Worm (Caenorhabditis elegans): Measurements from ENCODE around the gene F23H11.5.

DNA sequence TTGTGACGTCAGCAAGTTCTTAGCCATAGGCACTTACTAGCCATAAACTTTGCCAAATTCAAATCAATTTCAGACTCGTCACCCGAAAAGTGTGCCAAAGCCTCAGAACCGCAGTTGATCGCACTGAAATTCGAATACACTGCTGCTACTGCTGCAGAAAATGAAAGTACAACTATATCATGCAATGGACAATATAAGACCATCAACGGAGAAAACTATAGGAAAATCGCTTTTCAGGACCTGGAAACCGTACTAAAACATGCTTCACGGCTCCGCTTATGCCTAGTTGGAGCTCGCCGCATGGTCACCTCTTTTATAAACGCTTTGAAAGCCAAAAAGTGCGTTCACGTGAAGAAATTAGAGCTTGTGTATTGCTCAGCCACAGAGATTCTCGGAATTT is 28.2 kb upstream of the F23H11.5 start, which contains the start of gene fbxa-22:
- TF ChIP-seq unc-62 (GFP tag; optimal IDR thresholded peaks at IDR 0.05) (no peak), mdl-1 (tag; optimal IDR thresholded peaks at IDR 0.05) (no peak)

Data from whole organism, L3 larva.